Worm (Caenorhabditis elegans) whole organism, mixed stage, embryonic: ENCODE results near the gene clec-206.

Source experiments
- blmp-1 ChIP-seq: fragments of 150-350 bp; optimal IDR thresholded peaks from 2 replicates; lab custom pipeline; 2014; ENCODE audit warnings: missing biosample characterization, missing genetic modification characterization
- lsy-2 ChIP-seq: fragments of 150-350 bp; optimal IDR thresholded peaks from 2 replicates; lab custom pipeline; 2014; ENCODE audit warnings: missing biosample characterization, missing genetic modification characterization
- mab-5 ChIP-seq: fragments of 150-350 bp; optimal IDR thresholded peaks from 2 replicates; lab custom pipeline; 2014; ENCODE audit warnings: missing biosample characterization, missing genetic modification characterization
- sptf-1 ChIP-seq: sonication (generic microtip); optimal IDR thresholded peaks from 2 replicates; lab custom pipeline; 2017; ENCODE audit warnings: mild to moderate bottlenecking, missing genetic modification characterization, moderate library complexity, missing compliant biosample characterization
- tbx-8 ChIP-seq: fragments of 200-800 bp; sonication (Bioruptor generic); optimal IDR thresholded peaks from 2 replicates; lab custom pipeline; 2018; ENCODE audit warnings: mild to moderate bottlenecking, missing genetic modification characterization, moderate library complexity, missing compliant biosample characterization
- unc-39 ChIP-seq: fragments of 150-350 bp; optimal IDR thresholded peaks from 2 replicates; lab custom pipeline; 2014; ENCODE audit warnings: missing biosample characterization, missing genetic modification characterization
- unc-62 ChIP-seq: fragments of 150-350 bp; optimal IDR thresholded peaks from 2 replicates; lab custom pipeline; 2014; ENCODE audit warnings: missing biosample characterization, missing genetic modification reagents, missing genetic modification characterization

DNA sequence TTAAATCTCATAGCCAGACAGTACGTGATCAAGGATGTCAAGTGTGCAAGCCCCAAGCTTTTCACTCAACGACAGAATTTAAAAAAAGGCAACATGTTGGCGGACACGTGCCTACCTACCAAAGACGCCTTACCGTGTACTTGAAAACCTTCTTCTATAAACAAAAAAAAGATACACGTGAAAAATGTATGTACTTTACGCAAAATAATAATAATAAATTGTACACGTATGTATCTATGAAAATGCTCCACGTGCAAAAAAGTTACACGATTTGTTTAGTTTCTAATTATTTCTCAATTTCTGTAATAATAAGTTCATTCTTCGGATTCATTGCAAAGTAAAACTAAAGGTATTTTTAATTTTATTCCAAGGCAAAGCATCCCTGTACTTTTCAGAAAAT, 530 bp upstream of the clec-206 start, which contains the start of gene cysl-4:
- TF ChIP-seq unc-39 (tag; lab: Kevin White, UChicago) (no peak), unc-62 (GFP tag; lab: Kevin White, UChicago) (no peak), sptf-1 (tag; lab: Kevin White, UChicago) (no peak), mab-5 (tag; lab: Kevin White, UChicago) (no peak), tbx-8 (GFP tag; lab: Kevin White, UChicago) (no peak), blmp-1 (tag; lab: Kevin White, UChicago) (no peak), lsy-2 (no peak)
